Fruit fly (Drosophila melanogaster) whole organism, adult: ENCODE results near the gene CG3246.

Experiments
- CG11617 ChIP-seq: fragments of 200-800 bp; sonication (Bioruptor generic); optimal IDR thresholded peaks from 2 replicates; lab custom pipeline; 2017; ENCODE audit warnings: mild to moderate bottlenecking, missing biosample characterization, missing genetic modification reagents, missing genetic modification characterization
- CG12768 ChIP-seq: fragments of 200-800 bp; sonication (Bioruptor generic); optimal IDR thresholded peaks from 2 replicates; lab custom pipeline; 2017; ENCODE audit warnings: missing biosample characterization, missing genetic modification characterization, mild to moderate bottlenecking, moderate library complexity, missing genetic modification reagents
- CG14711 ChIP-seq: fragments of 200-800 bp; sonication (Bioruptor generic); optimal IDR thresholded peaks from 2 replicates; lab custom pipeline; 2018; ENCODE audit warnings: missing biosample characterization, mild to moderate bottlenecking, missing genetic modification characterization, moderate library complexity
- CG1620 ChIP-seq: fragments of 200-800 bp; sonication (Bioruptor generic); optimal IDR thresholded peaks from 2 replicates; lab custom pipeline; 2016; ENCODE audit warnings: missing biosample characterization, missing genetic modification characterization
- CG33017 ChIP-seq: fragments of 200-800 bp; sonication (Bioruptor generic); optimal IDR thresholded peaks from 2 replicates; lab custom pipeline; 2018; ENCODE audit warnings: missing biosample characterization, mild to moderate bottlenecking, missing genetic modification characterization, moderate library complexity
- CG5204 ChIP-seq: fragments of 200-800 bp; sonication (Bioruptor generic); optimal IDR thresholded peaks from 2 replicates; lab custom pipeline; 2016; ENCODE audit warnings: missing biosample characterization, missing genetic modification characterization
- CG7045 ChIP-seq: fragments of 200-800 bp; sonication (Bioruptor generic); optimal IDR thresholded peaks from 2 replicates; lab custom pipeline; 2017; ENCODE audit warnings: missing biosample characterization, mild to moderate bottlenecking, missing genetic modification characterization
- CG7101 ChIP-seq: fragments of 200-800 bp; sonication (Bioruptor generic); optimal IDR thresholded peaks from 2 replicates; lab custom pipeline; 2018; ENCODE audit warnings: missing biosample characterization, mild to moderate bottlenecking, missing genetic modification characterization, moderate library complexity
- Clk ChIP-seq: fragments of 200-800 bp; sonication (Bioruptor generic); optimal IDR thresholded peaks from 2 replicates; lab custom pipeline; 2017; ENCODE audit warnings: missing biosample characterization, missing genetic modification characterization
- Crg-1 ChIP-seq: fragments of 200-800 bp; sonication (Bioruptor generic); optimal IDR thresholded peaks from 2 replicates; lab custom pipeline; 2016; ENCODE audit warnings: missing biosample characterization, missing genetic modification characterization
- Hr96 ChIP-seq: fragments of 200-800 bp; sonication (Bioruptor generic); optimal IDR thresholded peaks from 2 replicates; lab custom pipeline; 2016; ENCODE audit warnings: missing biosample characterization, missing genetic modification characterization
- Mnt ChIP-seq: fragments of 200-800 bp; sonication (Bioruptor generic); optimal IDR thresholded peaks from 2 replicates; lab custom pipeline; 2016; ENCODE audit warnings: missing biosample characterization, mild to moderate bottlenecking, missing genetic modification characterization
- bab1 ChIP-seq: fragments of 200-800 bp; sonication (Bioruptor generic); optimal IDR thresholded peaks from 3 replicates; lab custom pipeline; 2019; ENCODE audit warnings: missing biosample characterization, mild to moderate bottlenecking, missing genetic modification characterization, moderate library complexity
- cic ChIP-seq: fragments of 200-800 bp; sonication (Bioruptor generic); optimal IDR thresholded peaks from 2 replicates; lab custom pipeline; 2017; ENCODE audit warnings: missing biosample characterization, mild to moderate bottlenecking, missing genetic modification characterization, moderate library complexity
- cnc ChIP-seq, 2 experiments: fragments of >200 bp; optimal IDR thresholded peaks; 2 replicates each; lab custom pipeline; 2017
- kay ChIP-seq: fragments of 200-800 bp; sonication (Bioruptor generic); peaks from one replicate; lab custom pipeline; 2016; ENCODE audit warnings: missing biosample characterization, missing genetic modification characterization, borderline replicate concordance
- ovo ChIP-seq: fragments of 200-800 bp; sonication (Bioruptor generic); optimal IDR thresholded peaks from 2 replicates; lab custom pipeline; 2016; ENCODE audit warnings: missing biosample characterization, missing genetic modification characterization
- pad ChIP-seq: fragments of 200-800 bp; sonication (Bioruptor generic); optimal IDR thresholded peaks from 3 replicates; lab custom pipeline; 2017; ENCODE audit warnings: missing biosample characterization, missing genetic modification characterization, mild to moderate bottlenecking, moderate library complexity, missing genetic modification reagents
- tj ChIP-seq: fragments of 200-800 bp; sonication (Bioruptor generic); optimal IDR thresholded peaks from 3 replicates; lab custom pipeline; 2017; ENCODE audit warnings: missing biosample characterization, mild to moderate bottlenecking, missing genetic modification characterization, moderate library complexity
- toe ChIP-seq: fragments of 200-800 bp; sonication (Bioruptor generic); optimal IDR thresholded peaks from 2 replicates; lab custom pipeline; 2016; ENCODE audit warnings: missing biosample characterization, missing genetic modification characterization

Gene CG3246

DNA sequence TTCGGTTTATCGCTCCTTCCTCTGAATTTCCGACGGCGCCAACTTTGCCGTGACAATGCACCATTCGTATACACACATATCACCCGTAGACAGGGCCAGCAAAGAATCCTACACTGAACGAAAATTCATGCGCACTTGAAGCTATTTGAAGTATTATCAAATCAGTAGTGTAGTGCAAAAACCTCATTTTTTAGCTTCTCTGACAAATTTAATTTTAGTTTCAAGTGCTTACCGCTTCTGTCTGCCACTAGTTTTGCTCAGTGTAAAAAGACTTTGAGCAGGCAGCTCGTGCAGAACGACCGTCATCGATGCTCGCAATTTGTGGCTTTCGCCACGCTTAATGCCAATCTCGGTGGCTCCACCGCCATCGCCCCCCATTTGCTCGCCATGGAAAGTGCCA is 17.0 kb downstream of the CG3246 start:
- no peak for TF ChIP-seq kay (GFP tag; lab: Kevin White, UChicago)
- TF ChIP-seq CG14711 (tag; lab: Kevin White, UChicago): no peak
- TF ChIP-seq CG12768 (GFP tag; lab: Kevin White, UChicago): no peak
- TF ChIP-seq CG5204: no peak
- no peak for TF ChIP-seq pad (GFP tag; lab: Kevin White, UChicago)
- no peak for TF ChIP-seq CG7101 (tag; lab: Kevin White, UChicago)
- TF ChIP-seq CG11617: no peak
- TF ChIP-seq CG33017: no peak
- TF ChIP-seq bab1: no peak
- TF ChIP-seq cic (GFP tag; lab: Kevin White, UChicago): no peak
- no peak for TF ChIP-seq Mnt (GFP tag; lab: Kevin White, UChicago)
- TF ChIP-seq ovo (GFP tag; lab: Kevin White, UChicago): no peak
- no peak for TF ChIP-seq Hr96

- no peak for TF ChIP-seq Crg-1 (GFP tag; lab: Kevin White, UChicago)
- no peak for TF ChIP-seq CG5204
- no peak for TF ChIP-seq CG7101 (tag; lab: Kevin White, UChicago)
- no peak for TF ChIP-seq Clk (GFP tag; lab: Kevin White, UChicago)
These were observed 20.1 kb downstream of the CG3246 start for dm6 chr2L:3441673-3442072.

DNA sequence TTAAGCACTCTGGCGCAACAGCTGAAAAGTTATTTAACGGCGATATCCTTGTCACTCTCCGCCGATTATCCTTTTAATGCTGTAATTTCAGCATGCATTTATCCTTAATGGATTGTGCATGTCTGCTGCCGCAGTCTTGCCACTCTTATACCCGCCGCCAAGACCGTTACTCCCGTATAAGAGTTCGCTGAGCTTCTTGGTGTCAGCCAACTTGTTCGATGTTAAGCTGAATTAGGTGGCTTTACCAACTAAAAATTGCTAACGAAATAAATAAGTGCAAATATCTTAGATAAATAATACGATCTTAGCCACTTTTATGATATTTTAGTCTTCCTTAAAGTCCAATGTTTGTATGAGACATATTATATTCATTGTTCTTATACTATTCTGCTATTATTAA is 20.6 kb downstream of the CG3246 start:
- TF ChIP-seq cnc (optimal IDR thresholded peaks at IDR 0.05; lab: Kevin White, UChicago): no peak

dm6 chr2L:3440322-3440721 is 21.4 kb downstream of the CG3246 start:
- TF ChIP-seq CG7045 (GFP tag; lab: Kevin White, UChicago) (no peak), CG5204 (no peak), bab1 (no peak), cic (GFP tag; lab: Kevin White, UChicago) (no peak), tj (GFP tag; lab: Kevin White, UChicago) (no peak), toe (no peak)

DNA sequence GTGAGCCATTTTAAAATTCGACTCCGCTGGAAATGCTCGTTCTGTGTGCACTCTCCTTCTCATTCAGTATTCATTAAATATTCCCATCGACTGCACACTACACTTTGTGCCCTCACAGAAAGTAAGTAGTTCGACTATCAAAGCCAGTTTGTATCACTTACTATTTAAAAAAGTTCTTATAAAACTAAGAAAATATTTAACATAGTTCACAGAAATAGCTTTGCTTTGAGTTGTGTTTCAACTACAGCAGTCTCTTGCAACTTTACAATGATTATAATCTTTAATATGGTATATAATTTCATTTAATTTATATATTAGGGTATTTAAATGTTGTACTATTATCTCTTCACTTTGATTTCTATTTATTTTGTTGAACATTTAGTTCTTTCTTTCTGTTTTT is 22.2 kb downstream of the CG3246 start:
- TF ChIP-seq Crg-1 (GFP tag; lab: Kevin White, UChicago) (no peak), cnc (optimal IDR thresholded peaks at IDR 0.05; lab: Kevin White, UChicago) (no peak), pad (GFP tag; lab: Kevin White, UChicago) (no peak), CG1620 (GFP tag; lab: Kevin White, UChicago) (no peak), CG12768 (GFP tag; lab: Kevin White, UChicago) (no peak), Hr96 (no peak), toe (no peak), CG7045 (GFP tag; lab: Kevin White, UChicago) (no peak), CG33017 (no peak), cic (GFP tag; lab: Kevin White, UChicago) (no peak), CG5204 (no peak), CG7101 (tag; lab: Kevin White, UChicago) (no peak), bab1 (no peak), tj (GFP tag; lab: Kevin White, UChicago) (no peak), ovo (GFP tag; lab: Kevin White, UChicago) (no peak), CG14711 (tag; lab: Kevin White, UChicago) (no peak), Clk (GFP tag; lab: Kevin White, UChicago) (no peak), CG11617 (no peak), kay (GFP tag; lab: Kevin White, UChicago) (no peak)

- TF ChIP-seq CG5204 (no peak), cic (GFP tag; lab: Kevin White, UChicago) (no peak), Hr96 (no peak), cnc (optimal IDR thresholded peaks at IDR 0.05; lab: Kevin White, UChicago) (no peak), toe (no peak), CG14711 (tag; lab: Kevin White, UChicago) (no peak), kay (GFP tag; lab: Kevin White, UChicago) (no peak), Mnt (GFP tag; lab: Kevin White, UChicago) (no peak), bab1 (no peak), CG33017 (no peak), CG1620 (GFP tag; lab: Kevin White, UChicago) (no peak), pad (GFP tag; lab: Kevin White, UChicago) (no peak), CG12768 (GFP tag; lab: Kevin White, UChicago) (no peak), tj (GFP tag; lab: Kevin White, UChicago) (no peak), CG11617 (no peak), Crg-1 (GFP tag; lab: Kevin White, UChicago) (no peak), CG7045 (GFP tag; lab: Kevin White, UChicago) (no peak), Clk (GFP tag; lab: Kevin White, UChicago) (no peak), CG7101 (tag; lab: Kevin White, UChicago) (no peak)
These were observed 23.7 kb downstream of the CG3246 start for dm6 chr2L:3438078-3438477.

- TF ChIP-seq CG33017 (peak; percentile 25), CG7101 (tag; lab: Kevin White, UChicago) (no peak), CG14711 (tag; lab: Kevin White, UChicago) (peak; percentile 3), Hr96 (no peak)
These were observed 24.7 kb downstream of the CG3246 start for dm6 chr2L:3437068-3437467.

dm6 chr2L:3436347-3436746 is 25.4 kb downstream of the CG3246 start:
- TF ChIP-seq kay (GFP tag; lab: Kevin White, UChicago): no peak
- TF ChIP-seq tj (GFP tag; lab: Kevin White, UChicago): no peak
- no peak for TF ChIP-seq CG1620 (GFP tag; lab: Kevin White, UChicago)
- no peak for TF ChIP-seq CG33017
- no peak for TF ChIP-seq Mnt (GFP tag; lab: Kevin White, UChicago)
- TF ChIP-seq cic (GFP tag; lab: Kevin White, UChicago): no peak
- no peak for TF ChIP-seq Clk (GFP tag; lab: Kevin White, UChicago)
- no peak for TF ChIP-seq cnc (optimal IDR thresholded peaks at IDR 0.05; lab: Kevin White, UChicago)
- no peak for TF ChIP-seq Hr96
- no peak for TF ChIP-seq CG14711 (tag; lab: Kevin White, UChicago)
- no peak for TF ChIP-seq toe
- no peak for TF ChIP-seq ovo (GFP tag; lab: Kevin White, UChicago)
- TF ChIP-seq CG7101 (tag; lab: Kevin White, UChicago): no peak
- no peak for TF ChIP-seq CG11617
- no peak for TF ChIP-seq Crg-1 (GFP tag; lab: Kevin White, UChicago)
- TF ChIP-seq pad (GFP tag; lab: Kevin White, UChicago): no peak
- no peak for TF ChIP-seq CG5204
- no peak for TF ChIP-seq CG12768 (GFP tag; lab: Kevin White, UChicago)
- TF ChIP-seq bab1: no peak
- no peak for TF ChIP-seq CG7045 (GFP tag; lab: Kevin White, UChicago)
